Fruit fly (Drosophila melanogaster): Measurements from ENCODE around the gene CG9953.

CG9953 gene

DNA sequence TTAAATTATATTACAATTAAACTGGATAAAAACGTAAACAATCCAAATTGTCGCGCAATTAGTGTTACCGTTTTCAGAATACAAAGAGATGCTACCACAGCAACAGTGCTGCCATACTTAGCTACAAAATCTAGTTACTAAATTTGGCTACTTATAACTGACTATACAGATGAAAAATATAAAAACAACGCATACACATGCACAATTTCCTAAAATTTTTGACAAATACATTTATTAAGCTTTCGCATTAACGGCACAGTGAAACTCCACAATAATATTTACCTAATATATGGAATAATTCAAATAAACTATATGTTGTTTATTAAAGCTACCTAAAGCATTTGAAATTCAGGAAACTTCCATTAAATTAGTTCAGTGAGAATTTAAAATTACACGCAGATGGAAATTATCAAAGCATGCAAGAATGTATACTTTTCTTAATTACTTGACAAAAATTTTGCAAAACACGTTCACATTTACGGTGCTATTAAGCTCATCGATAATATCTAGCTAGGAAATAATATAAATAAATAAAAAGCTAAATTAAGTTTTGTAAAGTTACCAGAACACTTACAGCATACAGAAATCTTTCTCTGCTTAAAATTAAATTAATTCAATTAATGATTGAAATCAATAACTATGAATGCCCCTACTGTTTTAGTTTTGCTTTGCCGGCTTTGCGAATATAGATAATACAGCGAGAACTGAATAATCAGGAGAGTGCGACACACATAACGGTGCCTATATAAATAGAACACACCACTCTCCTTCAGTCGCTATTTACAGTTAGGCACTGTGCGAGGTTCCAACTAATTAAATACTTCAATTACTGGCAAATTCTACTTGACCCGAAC is at the start of gene CG9953, which contains the start of gene Mis12:
Gene CG9953, plus strand, starts transcription at position 698 of the 854 bp plus-strand sequence.
Gene Mis12, minus strand, starts transcription at position 88 of the 854 bp plus-strand sequence.
- peak; percentile 63 for TF ChIP-seq CG17801 (GFP tag; optimal IDR thresholded peaks at IDR 0.05; ENCODE audit: partially characterized antibody)

DNA sequence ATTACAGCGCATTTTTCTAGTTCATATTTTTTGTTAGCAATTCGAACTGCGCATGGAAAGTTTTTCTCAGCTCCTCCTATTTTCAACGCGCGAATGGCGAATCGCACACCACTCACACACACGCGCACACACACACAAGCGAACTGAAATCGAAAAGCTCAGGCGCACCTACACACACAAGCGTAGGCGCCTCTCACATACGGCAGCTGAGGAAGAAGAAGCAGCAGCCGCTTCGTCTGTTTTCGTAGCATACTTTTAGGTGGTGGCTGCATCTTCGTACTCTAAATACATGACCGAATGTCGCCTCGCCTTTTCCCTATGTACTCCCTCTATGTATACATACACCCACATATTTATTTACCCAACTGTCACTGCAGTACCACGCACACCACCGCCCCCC is 43.6 kb upstream of the CG9953 start:
- TF ChIP-seq CG17801 (GFP tag; optimal IDR thresholded peaks at IDR 0.05; ENCODE audit: partially characterized antibody), result no peak

DNA sequence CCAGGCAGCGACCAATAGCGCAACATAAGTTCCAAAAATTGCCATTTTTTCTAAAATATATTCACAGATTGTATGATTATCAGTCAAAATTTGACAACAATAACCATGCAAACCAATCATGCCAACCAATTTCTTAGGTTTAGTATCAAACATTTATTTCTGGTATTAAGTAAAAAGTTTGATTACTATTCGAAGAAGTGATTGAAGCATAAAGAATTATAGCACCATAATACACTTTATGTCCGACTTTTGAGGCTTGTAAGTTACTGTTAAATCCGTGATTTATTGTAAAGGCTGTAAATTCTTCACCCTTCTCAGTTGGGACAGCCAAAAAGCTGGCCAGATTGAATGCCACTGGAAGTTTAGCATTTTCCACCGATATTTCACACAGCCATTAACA is 37.6 kb upstream of the CG9953 start, which contains the start of gene CG45413:
Gene CG45413, minus strand, starts transcription at position 101 of the 400 bp plus-strand sequence.
- TF ChIP-seq CG17801 (GFP tag; optimal IDR thresholded peaks at IDR 0.05; ENCODE audit: partially characterized antibody), result no peak

DNA sequence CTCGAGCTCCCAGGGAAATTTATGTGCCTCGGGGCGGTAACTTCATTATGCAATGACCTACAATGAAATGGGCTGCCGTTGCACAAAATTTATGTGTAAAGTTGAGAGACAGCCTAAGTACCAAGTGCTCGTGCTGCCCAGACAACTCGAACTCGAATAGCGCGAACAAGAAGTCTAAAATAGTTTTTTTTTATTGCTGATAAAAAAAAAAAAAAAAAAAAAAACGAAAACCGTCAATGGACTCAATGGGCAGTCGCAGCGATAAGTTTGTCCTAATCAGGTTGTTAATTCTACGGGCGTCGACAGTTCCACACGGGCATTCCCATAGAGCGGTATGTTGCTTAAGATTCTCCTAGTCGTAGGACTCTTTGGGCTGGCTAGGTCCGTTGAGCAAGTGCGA is 36.8 kb upstream of the CG9953 start, which contains the start of gene CG14820:
Gene CG14820, plus strand, starts transcription at position 301 of the 400 bp plus-strand sequence.
- TF ChIP-seq CG17801 (GFP tag; optimal IDR thresholded peaks at IDR 0.05; ENCODE audit: partially characterized antibody), result no peak

DNA sequence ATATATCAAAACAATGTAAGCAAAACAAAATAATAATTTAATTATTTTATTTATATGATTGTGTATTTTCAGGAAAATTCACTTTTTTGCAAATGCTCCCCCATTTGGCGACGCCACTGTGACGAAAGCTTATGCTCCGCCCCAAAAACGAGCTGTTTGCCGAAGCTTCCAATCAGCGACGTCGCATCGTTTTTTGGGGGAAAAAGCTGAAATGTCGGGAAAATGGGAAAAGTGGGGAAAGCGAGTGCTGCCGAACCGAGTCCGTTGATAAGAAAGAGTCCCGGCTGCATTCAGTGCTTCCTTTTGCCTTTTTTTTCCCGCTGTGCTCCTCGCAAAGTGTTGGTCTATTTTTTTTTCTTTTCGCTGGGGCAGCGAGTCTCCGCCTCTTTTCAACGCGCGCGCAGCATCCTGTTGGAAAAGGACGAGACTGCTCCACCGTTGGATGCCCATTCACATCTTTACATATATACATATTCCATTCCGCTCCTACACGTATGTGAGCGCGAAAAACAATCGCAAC is 34.6 kb upstream of the CG9953 start:
- TF ChIP-seq CG17801 (GFP tag; optimal IDR thresholded peaks at IDR 0.05; ENCODE audit: partially characterized antibody), result no peak

DNA sequence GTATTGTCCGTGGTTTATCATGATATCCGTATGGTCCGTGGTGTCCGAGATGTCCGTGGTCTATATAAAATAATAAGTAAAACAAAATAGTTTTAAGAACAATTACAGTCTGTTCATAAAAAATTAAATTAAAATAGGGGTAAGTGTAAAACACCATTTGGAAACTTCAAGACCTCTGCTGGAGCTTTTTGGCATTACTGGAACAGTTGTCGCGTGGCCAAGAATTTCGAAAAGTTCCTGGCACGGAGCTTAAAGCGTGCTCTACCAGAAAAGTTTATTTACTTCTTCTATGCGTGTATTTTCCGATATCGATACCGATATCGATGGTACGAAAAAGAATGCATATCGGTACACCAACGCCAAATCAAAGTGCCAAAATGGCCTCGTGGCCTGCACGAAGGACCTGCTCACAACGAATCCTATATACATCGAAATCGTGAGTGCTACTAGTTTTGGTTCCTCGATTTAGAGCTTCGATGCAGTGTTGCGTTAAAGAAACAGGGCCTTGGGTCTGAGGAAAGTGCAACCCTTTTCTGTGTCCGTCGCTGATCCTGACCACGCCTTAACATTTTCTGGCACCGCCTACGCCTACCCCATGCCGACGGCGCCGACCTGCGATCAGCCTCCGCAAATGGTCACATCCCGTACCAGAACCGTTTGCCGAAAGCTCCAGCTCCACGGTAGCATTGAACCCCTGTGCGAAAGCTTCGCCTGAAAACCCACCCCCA is 27.2 kb upstream of the CG9953 start:
- no peak for TF ChIP-seq CG17801 (GFP tag; optimal IDR thresholded peaks at IDR 0.05; ENCODE audit: partially characterized antibody)

DNA sequence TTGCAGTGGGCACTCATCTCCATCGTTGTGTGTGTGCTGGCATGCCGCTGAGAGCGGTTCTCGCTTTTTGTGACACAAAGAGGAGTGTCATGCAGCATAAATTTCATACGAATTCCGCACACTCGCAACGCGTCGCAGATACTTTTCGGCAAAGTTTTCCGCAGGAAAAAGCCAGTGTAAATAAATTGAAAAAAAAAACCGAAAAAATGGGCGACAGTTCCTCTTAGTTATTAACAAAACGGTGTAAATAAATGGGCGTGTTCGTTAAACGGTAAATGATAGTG is 26.7 kb upstream of the CG9953 start, which contains the start of gene tow:
Gene tow, plus strand, starts transcription at position 26 of the 284 bp plus-strand sequence.
- TF ChIP-seq CG17801 (GFP tag; optimal IDR thresholded peaks at IDR 0.05; ENCODE audit: partially characterized antibody), result no peak

DNA sequence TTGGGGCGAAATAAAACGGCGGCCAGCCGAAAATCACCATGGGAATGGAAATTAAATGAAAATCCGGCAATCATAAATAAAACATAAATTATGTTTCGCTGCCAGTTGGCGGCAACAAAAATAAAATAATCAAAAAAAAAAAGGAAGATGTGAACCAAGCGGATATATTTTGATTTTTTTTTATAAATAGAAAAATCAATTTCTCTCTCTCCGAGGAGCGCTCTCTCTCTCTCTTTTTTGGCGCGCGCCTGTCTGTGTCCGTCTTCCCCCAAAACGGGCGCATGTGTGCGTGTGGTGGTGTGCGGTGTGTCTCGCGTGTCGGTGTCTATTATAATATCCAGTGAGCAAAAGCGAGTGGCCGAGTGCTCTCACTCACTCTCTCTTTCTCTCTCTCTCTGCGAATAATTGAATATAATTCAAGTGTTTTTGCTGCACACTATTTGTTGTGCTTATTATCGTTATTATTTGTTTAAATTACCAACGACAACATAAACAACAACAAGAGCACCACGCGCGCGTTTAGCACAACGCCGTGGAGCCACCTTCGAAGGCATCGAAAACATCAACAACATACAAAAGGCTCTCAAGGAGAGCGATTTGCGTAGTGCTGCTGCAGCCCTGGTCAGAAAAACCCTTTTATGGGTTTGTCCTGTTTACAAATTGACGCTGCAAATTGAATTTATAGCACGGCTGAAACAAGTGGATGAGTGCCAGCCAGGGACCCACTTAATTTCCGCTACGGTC is 26.1 kb upstream of the CG9953 start:
- no peak for TF ChIP-seq CG17801 (GFP tag; optimal IDR thresholded peaks at IDR 0.05; ENCODE audit: partially characterized antibody)

DNA sequence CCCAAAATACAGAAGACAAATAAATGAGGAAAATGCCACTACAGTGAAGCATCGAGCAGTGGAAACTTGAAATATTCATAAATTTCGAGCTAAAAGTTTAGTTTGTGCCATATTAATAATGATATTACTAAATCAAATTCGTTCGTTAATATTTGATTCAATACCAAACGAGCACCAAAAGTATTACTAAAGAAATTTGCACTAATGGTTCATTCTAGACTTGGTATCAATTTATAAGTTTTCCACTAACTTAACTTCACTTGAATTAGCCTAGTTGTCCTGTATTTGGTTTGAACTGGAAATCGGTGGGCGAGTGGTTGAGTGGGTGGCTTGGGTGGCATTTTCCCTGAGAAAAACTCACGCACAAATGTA is 25.5 kb upstream of the CG9953 start:
- no peak for TF ChIP-seq CG17801 (GFP tag; optimal IDR thresholded peaks at IDR 0.05; ENCODE audit: partially characterized antibody)

DNA sequence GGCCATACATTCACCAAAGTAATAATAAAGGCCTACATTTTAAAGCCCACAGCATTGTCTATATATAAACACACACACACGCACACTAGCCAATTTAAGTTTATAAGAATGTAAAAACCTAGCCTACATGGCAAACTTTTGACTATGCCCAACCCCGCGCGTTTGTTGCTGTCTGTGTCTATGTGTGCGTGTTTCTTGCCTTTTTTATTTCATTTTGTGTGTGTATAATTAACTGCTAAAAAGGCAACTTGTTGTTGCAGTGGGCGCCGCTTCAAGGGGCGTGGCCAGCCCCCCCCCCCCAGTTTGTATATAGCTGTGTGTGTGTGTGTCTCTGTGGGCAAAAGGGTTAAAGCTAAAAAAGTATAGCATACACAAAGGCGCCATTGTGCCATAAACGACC is 24.1 kb upstream of the CG9953 start:
- TF ChIP-seq CG17801 (GFP tag; optimal IDR thresholded peaks at IDR 0.05; ENCODE audit: partially characterized antibody), result no peak

DNA sequence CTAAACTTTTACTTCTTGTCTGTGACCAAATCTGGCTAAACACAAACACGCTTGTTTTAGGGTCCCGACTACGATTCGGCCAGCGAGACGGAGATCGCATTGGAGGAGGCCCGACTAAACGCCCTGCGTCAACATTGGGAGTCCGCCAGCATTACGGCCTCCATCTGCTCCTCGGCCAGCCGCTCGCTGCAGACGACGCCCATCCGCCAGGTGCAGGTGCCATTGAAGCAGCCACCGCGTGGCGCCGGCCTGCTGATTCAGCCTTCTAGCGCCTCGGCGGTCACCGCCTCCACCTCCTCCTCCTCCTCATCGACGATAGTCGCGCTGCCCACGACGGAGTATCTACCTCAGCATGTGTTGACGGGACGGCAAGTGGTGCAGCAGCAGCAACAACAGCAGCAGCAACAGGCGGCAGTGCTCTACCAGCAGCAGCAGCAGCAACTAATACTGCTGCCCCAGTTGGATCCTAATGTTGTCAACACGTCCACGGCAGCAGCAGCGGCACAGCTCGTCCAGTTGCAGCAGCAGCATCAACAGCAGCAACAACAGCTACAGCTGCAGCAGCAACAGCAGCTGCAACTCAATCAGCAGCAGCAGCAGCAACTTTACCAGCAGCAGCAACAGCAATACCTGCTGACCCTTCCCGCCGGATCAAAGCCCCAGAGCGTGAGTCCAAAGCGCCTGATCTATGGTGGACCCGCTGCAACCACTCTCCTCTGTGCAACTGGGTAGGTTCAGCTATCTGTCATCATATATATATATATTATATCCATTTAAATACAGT is 22.1 kb upstream of the CG9953 start:
- TF ChIP-seq CG17801 (GFP tag; optimal IDR thresholded peaks at IDR 0.05; ENCODE audit: partially characterized antibody), result no peak

DNA sequence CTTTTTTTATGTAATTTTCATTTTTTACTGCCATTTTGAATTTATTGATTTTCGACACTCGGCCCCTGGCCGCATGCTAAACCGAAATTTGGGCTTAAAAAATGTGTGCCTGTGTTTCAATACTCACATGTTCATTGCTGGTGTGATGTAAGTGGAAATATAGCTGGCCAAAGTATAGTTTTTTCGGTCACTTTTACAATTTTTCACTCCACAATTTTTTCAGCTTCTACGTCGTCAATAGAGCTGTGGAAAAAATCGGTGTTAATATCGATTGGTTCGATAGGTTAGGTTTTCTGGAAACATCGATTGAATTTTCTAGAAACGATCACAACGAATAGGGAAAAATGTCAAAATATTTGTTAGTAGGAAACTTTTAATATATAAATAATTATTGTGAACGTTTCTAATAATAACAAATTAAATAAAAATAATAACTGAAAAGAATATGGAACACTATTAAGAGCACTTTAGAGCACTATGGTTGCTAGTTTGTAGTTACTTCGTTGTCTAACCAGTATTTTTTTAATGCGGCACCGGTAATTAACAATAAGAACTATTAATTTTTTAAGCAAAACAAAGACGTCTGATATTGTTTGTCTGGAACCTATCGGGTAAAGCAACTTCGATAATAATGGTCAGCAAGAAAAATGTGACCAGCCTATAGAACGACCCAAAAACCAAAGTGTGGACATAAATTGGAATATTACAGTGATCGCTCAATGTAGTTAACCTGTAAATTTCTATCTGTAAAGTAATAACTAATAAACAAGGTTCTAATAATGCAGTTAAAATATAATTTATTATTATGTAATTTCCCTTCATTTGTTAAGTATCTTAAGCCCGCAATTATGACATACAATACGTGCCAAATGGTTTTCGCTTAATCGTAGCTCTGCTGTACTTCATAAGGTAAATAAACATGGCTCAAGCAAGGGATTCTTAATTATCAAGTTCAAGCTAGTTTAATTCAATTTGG is 13.9 kb upstream of the CG9953 start, which contains the start of the genes CG10077 and CG9948:
Gene CG10077, minus strand, starts transcription at position 651 of the 976 bp plus-strand sequence.
Gene CG9948, plus strand, starts transcription at position 738 of the 976 bp plus-strand sequence.
- peak; percentile 94 for TF ChIP-seq CG17801 (GFP tag; optimal IDR thresholded peaks at IDR 0.05; ENCODE audit: partially characterized antibody)

All from ovary, adult (tissue).